Worm (Caenorhabditis elegans) whole organism, early embryonic: ENCODE measurements around the gene ttr-21.

Experiments used
- B0310.2 ChIP-seq: sonication (generic microtip); optimal IDR thresholded peaks from 2 replicates; lab custom pipeline; 2016; ENCODE audit warnings: mild to moderate bottlenecking, missing genetic modification characterization, missing compliant biosample characterization
- F13C5.2 ChIP-seq: sonication (generic microtip); optimal IDR thresholded peaks from 2 replicates; lab custom pipeline; 2017; ENCODE audit warnings: mild to moderate bottlenecking, missing genetic modification characterization, inconsistent platforms, missing compliant biosample characterization
- aly-1 ChIP-seq: sonication (generic microtip); optimal IDR thresholded peaks from 2 replicates; lab custom pipeline; 2016; ENCODE audit warnings: missing genetic modification characterization, missing compliant biosample characterization
- ama-1 ChIP-seq: fragments of 150-350 bp; optimal IDR thresholded peaks from 2 replicates; lab custom pipeline; 2014
- ceh-13 ChIP-seq: fragments of 200-800 bp; sonication (Bioruptor generic); optimal IDR thresholded peaks from 2 replicates; lab custom pipeline; 2018; ENCODE audit warnings: mild to moderate bottlenecking, missing genetic modification characterization, missing compliant biosample characterization
- ceh-36 ChIP-seq: sonication (generic microtip); optimal IDR thresholded peaks from 2 replicates; lab custom pipeline; 2016; ENCODE audit warnings: missing genetic modification characterization, inconsistent platforms, missing compliant biosample characterization
- ets-7 ChIP-seq: sonication (generic microtip); optimal IDR thresholded peaks from 2 replicates; lab custom pipeline; 2016; ENCODE audit warnings: missing genotype, missing genetic modification characterization, missing compliant biosample characterization
- flt-1 ChIP-seq: fragments of 200-800 bp; sonication (Bioruptor generic); IDR thresholded peaks from 2 replicates; pipeline ENCODE4 v1.3.6; 2022; ENCODE audit warnings: missing genetic modification characterization, missing compliant biosample characterization
- hmbx-1 ChIP-seq: sonication (generic microtip); optimal IDR thresholded peaks from 2 replicates; lab custom pipeline; 2016; ENCODE audit warnings: mild to moderate bottlenecking, missing genetic modification characterization, missing compliant biosample characterization
- hmg-4 ChIP-seq: fragments of 200-800 bp; sonication (Bioruptor generic); optimal IDR thresholded peaks from 2 replicates; lab custom pipeline; 2018; ENCODE audit warnings: mild to moderate bottlenecking, missing genetic modification characterization, missing compliant biosample characterization
- hnd-1 ChIP-seq: sonication (generic microtip); optimal IDR thresholded peaks from 2 replicates; lab custom pipeline; 2016; ENCODE audit warnings: missing genetic modification characterization, missing compliant biosample characterization
- pes-1 ChIP-seq: fragments of 200-800 bp; sonication (Bioruptor generic); IDR thresholded peaks from 2 replicates; pipeline ENCODE4 v1.3.6; 2022; ENCODE audit warnings: missing genetic modification reagents, missing genetic modification characterization, missing compliant biosample characterization
- scrt-1 ChIP-seq: fragments of 200-800 bp; sonication (Bioruptor generic); IDR thresholded peaks from 2 replicates; pipeline ENCODE4 v1.3.6; 2022; ENCODE audit warnings: missing genetic modification characterization, missing compliant biosample characterization
- sea-1 ChIP-seq: fragments of 200-800 bp; sonication (Bioruptor generic); conservative IDR thresholded peaks from 2 replicates; pipeline ENCODE4 v1.3.6; 2022; ENCODE audit warnings: missing genetic modification characterization, missing compliant biosample characterization
- tbx-11 ChIP-seq: fragments of 200-800 bp; sonication (Bioruptor generic); IDR thresholded peaks from 2 replicates; pipeline ENCODE4 v1.3.6; 2022; ENCODE audit warnings: missing genetic modification characterization, missing compliant biosample characterization
- tbx-37 ChIP-seq: fragments of 200-800 bp; sonication (Bioruptor generic); conservative IDR thresholded peaks from 2 replicates; pipeline ENCODE4 v1.3.6; 2022; ENCODE audit warnings: missing genetic modification reagents, missing genetic modification characterization, missing compliant biosample characterization
- tra-4 ChIP-seq: sonication (generic microtip); optimal IDR thresholded peaks from 2 replicates; lab custom pipeline; 2017; ENCODE audit warnings: missing genetic modification characterization, missing compliant biosample characterization

Gene ttr-21

DNA sequence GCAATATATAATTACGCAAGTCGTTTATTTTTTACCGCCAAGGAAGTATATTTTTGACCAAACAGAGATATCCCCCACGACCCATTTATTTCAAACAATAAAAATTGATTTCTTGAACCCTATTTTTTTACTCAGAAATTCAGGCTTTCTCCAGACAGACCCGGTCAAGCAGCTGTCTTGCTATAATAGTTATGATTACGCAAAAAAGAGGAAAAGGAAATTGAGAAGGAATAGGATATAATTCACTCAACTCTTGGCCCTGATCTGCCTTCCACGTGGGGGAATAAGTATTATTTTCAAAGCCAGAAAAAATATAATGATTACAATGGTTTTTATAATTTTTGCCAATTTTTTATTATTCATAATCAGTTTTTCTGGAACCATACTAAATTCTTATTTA lies 2.9 kb upstream of the ttr-21 start, which contains the start of gene srx-136:
TSS of gene srx-136 (plus strand) at position 301 of the 400 bp plus-strand sequence.
- no peak for TF ChIP-seq hmg-4 (GFP tag; lab: Kevin White, UChicago)

DNA sequence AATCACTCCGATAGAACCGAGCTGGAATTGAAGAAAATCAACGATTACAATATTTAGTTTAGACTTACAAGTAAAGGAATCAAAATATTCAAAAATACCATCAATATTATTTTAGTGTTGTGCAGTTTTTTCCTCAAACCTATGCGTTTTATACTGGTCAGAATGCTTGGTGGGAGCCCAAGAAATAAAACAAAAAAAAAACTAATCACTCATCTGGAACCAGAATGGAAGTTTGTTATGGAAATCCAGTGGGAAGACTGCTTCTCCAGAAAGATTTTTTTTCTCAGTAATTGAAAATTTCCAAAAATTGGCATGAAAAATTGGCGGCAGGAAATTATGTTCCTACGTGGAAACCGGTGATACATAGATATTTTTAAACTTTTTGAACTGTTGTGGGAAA lies 2.2 kb upstream of the ttr-21 start, which contains the start of gene srx-134:
TSS of gene srx-134 (minus strand) at position 101 of the 400 bp plus-strand sequence.
- no peak for TF ChIP-seq pes-1 (GFP tag; lab: Robert Waterston, UW)
- no peak for TF ChIP-seq F13C5.2 (tag; lab: Kevin White, UChicago)

ce11 chrV:13850170-13850569 lies 4.0 kb downstream of the ttr-21 start, which contains the start of gene hpx-2:
Gene hpx-2, plus strand, starts transcription at chrV:13850470.
- TF ChIP-seq ceh-13 (GFP tag; lab: Kevin White, UChicago) (no peak), tra-4 (tag; lab: Kevin White, UChicago) (no peak), B0310.2 (tag; lab: Kevin White, UChicago) (no peak), ceh-36 (tag; lab: Kevin White, UChicago) (no peak), scrt-1 (no peak), tbx-11 (GFP tag; lab: Robert Waterston, UW) (no peak)

ce11 chrV:13848379-13848778 lies 5.8 kb downstream of the ttr-21 start, which contains the start of gene srx-133:
Gene srx-133, plus strand, starts transcription at chrV:13848679.
- TF ChIP-seq hmg-4 (GFP tag; lab: Kevin White, UChicago) (no peak), hnd-1 (no peak)

DNA sequence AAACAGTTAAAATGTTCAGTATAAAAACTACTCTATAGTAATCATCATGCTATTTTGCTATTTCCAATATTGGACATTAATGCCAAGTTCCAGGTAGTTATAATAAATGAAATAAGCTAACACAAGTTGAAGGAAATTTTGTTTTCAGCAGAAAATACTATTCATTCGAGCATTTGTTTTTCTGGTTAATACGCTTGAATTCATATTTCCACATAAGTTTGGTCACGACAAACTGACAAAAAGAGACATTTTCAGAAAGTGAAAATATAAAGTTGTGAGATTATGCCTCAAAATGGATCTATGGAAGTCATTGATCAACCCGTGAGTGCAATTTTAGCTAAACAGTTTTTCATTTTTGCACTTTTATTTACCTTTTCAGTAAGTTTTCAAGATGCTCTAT lies 9.1 kb downstream of the ttr-21 start, which contains the start of gene srx-131:
TSS of gene srx-131 (plus strand) at position 301 of the 400 bp plus-strand sequence.
- no peak for TF ChIP-seq hmg-4 (GFP tag; lab: Kevin White, UChicago)
- no peak for TF ChIP-seq hmbx-1 (tag; lab: Kevin White, UChicago)
- no peak for TF ChIP-seq tbx-11 (GFP tag; lab: Robert Waterston, UW)
- TF ChIP-seq ama-1 (lab: Kevin White, UChicago) = no peak
- TF ChIP-seq aly-1 (tag; lab: Kevin White, UChicago) = no peak
- no peak for TF ChIP-seq ceh-13 (GFP tag; lab: Kevin White, UChicago)
- no peak for TF ChIP-seq ets-7 (tag; lab: Kevin White, UChicago)
- TF ChIP-seq scrt-1 = no peak
- no peak for TF ChIP-seq hnd-1
- TF ChIP-seq F13C5.2 (tag; lab: Kevin White, UChicago) = no peak

DNA sequence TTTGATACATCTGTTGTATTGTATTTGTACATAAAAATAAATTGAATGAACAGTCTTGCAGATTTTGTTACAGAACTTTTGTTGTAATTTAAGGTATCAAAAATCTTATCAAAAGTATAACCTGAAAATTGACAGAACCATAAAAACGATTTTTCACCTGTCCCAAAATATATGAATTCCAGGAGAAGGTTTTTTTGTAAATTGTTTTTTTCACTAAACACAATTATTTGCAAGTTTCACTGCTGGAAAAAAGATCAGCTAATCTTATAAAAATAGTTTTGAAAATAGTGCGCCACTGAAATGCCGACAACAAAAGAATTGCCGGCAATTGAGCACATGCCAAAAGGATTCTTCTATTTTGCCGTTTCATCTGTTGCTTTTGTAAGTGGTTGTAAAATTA lies 11.1 kb downstream of the ttr-21 start, which contains the start of gene srx-130:
TSS of gene srx-130 (plus strand) at position 301 of the 400 bp plus-strand sequence.
- TF ChIP-seq F13C5.2 (tag; lab: Kevin White, UChicago) (no peak), hmbx-1 (tag; lab: Kevin White, UChicago) (no peak), B0310.2 (tag; lab: Kevin White, UChicago) (no peak), sea-1 (no peak), hnd-1 (no peak), ets-7 (tag; lab: Kevin White, UChicago) (no peak)

DNA sequence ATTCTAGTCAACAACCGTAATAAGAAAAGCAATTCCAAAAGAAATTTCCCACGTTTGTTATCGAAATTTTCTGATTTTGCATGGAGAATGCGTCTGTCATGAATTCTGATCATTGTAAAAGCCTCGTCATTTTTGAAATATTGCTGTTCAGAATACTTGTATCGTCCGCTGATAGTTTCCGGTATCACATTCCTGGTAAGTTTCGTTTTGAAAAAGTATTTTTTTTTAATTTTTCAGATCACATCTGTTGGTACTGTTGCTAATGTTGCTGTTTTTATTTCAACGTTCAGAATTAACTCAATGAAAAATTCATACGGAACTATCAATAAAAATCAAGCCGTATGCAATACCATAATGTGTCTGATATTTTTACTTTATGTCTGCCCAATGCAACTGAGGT lies 13.3 kb downstream of the ttr-21 start, which contains the start of gene srx-17:
TSS of gene srx-17 (plus strand) at position 301 of the 400 bp plus-strand sequence.
- no peak for TF ChIP-seq hmg-4 (GFP tag; lab: Kevin White, UChicago)
- TF ChIP-seq B0310.2 (tag; lab: Kevin White, UChicago) = no peak
- TF ChIP-seq tra-4 (tag; lab: Kevin White, UChicago) = no peak
- no peak for TF ChIP-seq hnd-1
- TF ChIP-seq ceh-36 (tag; lab: Kevin White, UChicago) = no peak
- TF ChIP-seq ama-1 (lab: Kevin White, UChicago) = no peak
- TF ChIP-seq aly-1 (tag; lab: Kevin White, UChicago) = no peak
- TF ChIP-seq pes-1 (GFP tag; lab: Robert Waterston, UW) = no peak
- no peak for TF ChIP-seq scrt-1
- TF ChIP-seq ceh-13 (GFP tag; lab: Kevin White, UChicago) = no peak
- no peak for TF ChIP-seq hmbx-1 (tag; lab: Kevin White, UChicago)
- TF ChIP-seq F13C5.2 (tag; lab: Kevin White, UChicago) = no peak
- no peak for TF ChIP-seq ets-7 (tag; lab: Kevin White, UChicago)
- no peak for TF ChIP-seq sea-1
- no peak for TF ChIP-seq tbx-37 (GFP tag; lab: Robert Waterston, UW)
- no peak for TF ChIP-seq flt-1 (GFP tag; lab: Robert Waterston, UW)
- no peak for TF ChIP-seq tbx-11 (GFP tag; lab: Robert Waterston, UW)

ce11 chrV:13839433-13839832 lies 14.8 kb downstream of the ttr-21 start, which contains the start of gene F55B12.10:
Gene F55B12.10, plus strand, starts transcription at chrV:13839733.
- TF ChIP-seq ceh-36 (tag; lab: Kevin White, UChicago) = no peak
- TF ChIP-seq aly-1 (tag; lab: Kevin White, UChicago) = no peak
- TF ChIP-seq F13C5.2 (tag; lab: Kevin White, UChicago) = no peak
- TF ChIP-seq tra-4 (tag; lab: Kevin White, UChicago) = no peak
- no peak for TF ChIP-seq hmbx-1 (tag; lab: Kevin White, UChicago)
- TF ChIP-seq ceh-13 (GFP tag; lab: Kevin White, UChicago) = no peak

- TF ChIP-seq ama-1 (lab: Kevin White, UChicago) (no peak), pes-1 (GFP tag; lab: Robert Waterston, UW) (no peak), hmbx-1 (tag; lab: Kevin White, UChicago) (no peak), sea-1 (no peak), flt-1 (GFP tag; lab: Robert Waterston, UW) (no peak), hmg-4 (GFP tag; lab: Kevin White, UChicago) (no peak), F13C5.2 (tag; lab: Kevin White, UChicago) (no peak), aly-1 (tag; lab: Kevin White, UChicago) (no peak)
Observed at ce11 chrV:13837173-13837572, 17.0 kb downstream of the ttr-21 start, which contains the start of gene srx-128. Gene srx-128, plus strand, starts transcription at chrV:13837473.
